Worm (Caenorhabditis elegans) whole organism, early embryonic: Measurements from ENCODE around the gene F29A7.8.

ENCODE experiments used
- aly-1 ChIP-seq: sonication (generic microtip); optimal IDR thresholded peaks from 2 replicates; lab custom pipeline; 2016; ENCODE audit warnings: missing genetic modification characterization, missing compliant biosample characterization
- ama-1 ChIP-seq: fragments of 150-350 bp; optimal IDR thresholded peaks from 2 replicates; lab custom pipeline; 2014
- ets-7 ChIP-seq: sonication (generic microtip); optimal IDR thresholded peaks from 2 replicates; lab custom pipeline; 2016; ENCODE audit warnings: missing genotype, missing genetic modification characterization, missing compliant biosample characterization
- flt-1 ChIP-seq: fragments of 200-800 bp; sonication (Bioruptor generic); IDR thresholded peaks from 2 replicates; pipeline ENCODE4 v1.3.6; 2022; ENCODE audit warnings: missing genetic modification characterization, missing compliant biosample characterization
- hnd-1 ChIP-seq: sonication (generic microtip); optimal IDR thresholded peaks from 2 replicates; lab custom pipeline; 2016; ENCODE audit warnings: missing genetic modification characterization, missing compliant biosample characterization
- scrt-1 ChIP-seq: fragments of 200-800 bp; sonication (Bioruptor generic); IDR thresholded peaks from 2 replicates; pipeline ENCODE4 v1.3.6; 2022; ENCODE audit warnings: missing genetic modification characterization, missing compliant biosample characterization
- tra-4 ChIP-seq: sonication (generic microtip); optimal IDR thresholded peaks from 2 replicates; lab custom pipeline; 2017; ENCODE audit warnings: missing genetic modification characterization, missing compliant biosample characterization

DNA sequence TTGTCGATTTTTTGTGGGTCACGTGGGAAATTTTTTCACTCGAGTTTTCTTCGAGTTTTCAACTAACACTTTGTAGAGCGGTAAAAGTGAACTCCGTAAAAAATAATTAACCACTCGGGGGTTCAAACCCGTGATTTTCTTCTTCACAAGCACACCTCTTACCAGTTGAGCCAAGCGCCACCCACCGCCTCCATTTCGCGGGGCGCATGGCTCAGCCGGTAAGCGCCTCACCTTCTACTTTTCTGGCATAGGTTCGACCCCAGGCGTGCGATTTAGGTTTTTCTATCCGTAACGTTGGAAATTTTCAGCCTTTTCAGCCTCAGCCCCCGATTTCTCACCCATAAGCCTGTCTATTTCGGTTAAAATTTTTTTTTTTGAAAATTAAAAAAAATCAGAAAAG lies 35.9 kb downstream of the F29A7.8 start:
- TF ChIP-seq hnd-1 (tag; lab: Kevin White, UChicago), result no peak
- TF ChIP-seq aly-1 (tag; lab: Kevin White, UChicago), result no peak
- TF ChIP-seq ets-7 (tag; lab: Kevin White, UChicago), result no peak
- no peak for TF ChIP-seq flt-1 (GFP tag; lab: Robert Waterston, UW)
- TF ChIP-seq scrt-1, result no peak
- TF ChIP-seq tra-4 (tag; lab: Kevin White, UChicago), result no peak
- no peak for TF ChIP-seq ama-1 (lab: Kevin White, UChicago)
